Fruit fly (Drosophila melanogaster) whole organism, larva: Measurements from ENCODE around the gene Pgant2.

Experiments used
- noc ChIP-seq: fragments of 200-800 bp; sonication (Bioruptor generic); optimal IDR thresholded peaks from 3 replicates; lab custom pipeline; 2019; ENCODE audit warnings: missing biosample characterization, mild to moderate bottlenecking, missing genetic modification characterization, moderate library complexity

Gene Pgant2

DNA sequence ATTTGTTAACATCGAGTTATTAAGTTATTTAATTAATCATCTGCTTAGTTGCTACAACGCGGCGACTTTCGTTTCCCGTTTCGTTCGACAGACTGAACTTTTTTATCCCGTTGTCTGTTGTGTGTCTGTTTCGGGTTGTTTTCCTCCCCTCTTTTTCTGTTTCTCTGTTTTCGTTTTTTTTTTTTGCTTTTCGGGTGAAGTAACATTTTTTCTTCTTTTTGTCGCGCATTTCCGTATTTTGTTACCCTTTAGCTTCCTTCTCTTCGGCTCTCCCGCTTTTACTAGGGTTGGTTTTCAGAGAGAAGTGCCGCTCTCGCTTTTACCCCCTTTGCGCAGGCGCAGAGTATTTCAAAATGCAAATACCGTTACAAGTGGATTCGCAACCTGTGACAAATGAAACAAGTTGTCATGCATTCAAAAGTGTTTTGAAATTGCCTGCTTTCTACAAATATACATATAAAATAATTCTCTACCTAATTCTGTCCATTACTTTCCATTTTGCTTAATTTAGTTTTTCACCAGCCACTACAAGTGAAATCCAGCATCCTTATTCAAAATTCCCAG, at the start of gene Pgant2:
Gene Pgant2, minus strand, starts transcription at position 51 of the 564 bp plus-strand sequence.
- TF ChIP-seq noc: no peak

- peak; percentile 67 for TF ChIP-seq noc
Measured at dm6 chr2L:3475948-3476347, 49.4 kb upstream of the Pgant2 start.

DNA sequence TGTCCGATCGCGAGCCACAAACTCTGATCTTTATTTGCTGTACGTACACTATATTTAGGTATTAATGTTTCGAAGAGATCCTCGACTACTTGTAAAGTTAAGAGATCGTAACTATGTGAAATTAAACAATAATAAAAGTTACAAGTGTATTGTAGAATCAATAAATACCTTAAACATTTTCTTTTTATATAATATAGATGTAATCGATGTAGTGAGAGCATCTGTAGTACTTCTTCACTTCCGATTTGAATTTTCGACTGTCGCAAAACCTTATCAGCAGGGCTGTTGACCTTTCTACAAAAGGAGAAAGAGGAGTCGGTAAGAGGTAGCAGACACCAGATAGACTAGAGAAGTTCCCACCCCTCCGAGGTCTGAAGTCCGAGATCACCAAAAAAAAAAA, 48.6 kb upstream of the Pgant2 start:
- TF ChIP-seq noc: no peak

- TF ChIP-seq noc: no peak
Measured at dm6 chr2L:3472242-3472641, 45.7 kb upstream of the Pgant2 start, which contains the start of gene Pgant4. Pgant4 (plus strand) TSS chr2L:3472603.

DNA sequence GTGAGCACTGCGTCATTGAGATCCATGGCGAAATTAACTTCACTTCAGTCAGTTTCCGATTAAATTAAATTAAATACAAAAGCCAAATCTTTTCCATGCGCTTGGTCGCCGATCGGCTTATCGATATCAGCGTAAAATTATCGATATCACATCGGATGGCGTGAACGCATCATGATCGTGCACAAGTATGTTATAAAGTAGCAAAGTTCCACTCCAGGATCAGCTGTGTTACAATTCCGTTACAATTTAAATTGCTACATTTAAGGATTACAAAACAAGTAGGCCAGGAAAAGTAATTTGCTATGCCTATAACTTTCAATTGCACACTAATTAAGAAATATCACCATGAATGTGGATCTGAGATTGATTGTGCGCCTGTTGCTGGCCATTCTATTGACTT, 43.4 kb upstream of the Pgant2 start, which contains the start of the genes Pif1 and CG31776:
Gene Pif1, minus strand, starts transcription at position 136 of the 400 bp plus-strand sequence.
Gene CG31776, plus strand, starts transcription at position 314 of the 400 bp plus-strand sequence.
- no peak for TF ChIP-seq noc

dm6 chr2L:3466846-3467245, 40.3 kb upstream of the Pgant2 start:
- no peak for TF ChIP-seq noc

dm6 chr2L:3465918-3466727, 39.6 kb upstream of the Pgant2 start, which contains the start of the genes msl-2 and ND-PDSW:
msl-2 (minus strand) TSS chr2L:3466112.
ND-PDSW (plus strand) TSS chr2L:3466157.
- no peak for TF ChIP-seq noc

dm6 chr2L:3465426-3465825, 38.9 kb upstream of the Pgant2 start:
- TF ChIP-seq noc: no peak

dm6 chr2L:3461760-3462159, 35.2 kb upstream of the Pgant2 start, which contains the start of gene CG3246:
CG3246 (minus strand) TSS chr2L:3461952.
- peak; percentile 60 for TF ChIP-seq noc

DNA sequence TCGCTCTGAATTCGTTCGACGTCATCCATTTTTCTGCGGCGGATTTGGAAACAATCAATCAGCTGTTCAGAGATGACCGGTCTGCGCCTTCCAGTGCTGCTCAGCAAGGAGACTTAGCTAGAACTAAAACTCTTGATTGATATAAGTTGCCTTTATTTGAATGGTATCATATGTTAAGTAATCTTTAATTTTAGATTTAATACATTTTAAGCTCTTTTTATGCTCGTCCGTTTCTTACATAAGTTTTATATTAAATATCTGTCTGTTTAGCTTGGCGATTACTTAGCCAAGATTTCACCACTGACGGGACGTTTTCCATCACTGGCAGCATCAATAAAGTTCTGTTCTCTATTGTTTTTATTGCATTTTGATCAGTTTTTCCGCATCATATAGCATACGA, 30.5 kb upstream of the Pgant2 start, which contains the start of the genes Cog3 and Sec5:
Gene Cog3, minus strand, starts transcription at position 58 of the 400 bp plus-strand sequence.
Gene Sec5, plus strand, starts transcription at position 296 of the 400 bp plus-strand sequence.
- no peak for TF ChIP-seq noc

DNA sequence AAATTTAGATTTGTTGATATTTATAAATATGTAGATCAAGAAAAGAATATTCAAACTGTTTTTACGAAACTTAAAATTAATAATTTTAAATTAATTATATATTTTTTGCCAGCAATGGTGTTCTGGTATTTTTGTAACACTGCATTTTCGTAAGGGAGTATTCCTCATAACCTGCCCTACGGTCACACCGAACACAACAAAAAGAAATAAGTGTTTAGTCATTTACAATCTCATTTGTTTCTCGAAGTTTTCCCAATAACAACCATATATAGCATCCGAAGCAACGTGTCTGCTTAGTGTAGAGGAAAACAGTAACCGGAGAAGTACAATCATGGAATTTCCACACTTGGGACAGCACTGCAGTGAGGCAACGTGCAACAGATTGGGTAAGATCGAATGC, 25.8 kb upstream of the Pgant2 start, which contains the start of gene CG12795:
Gene CG12795, plus strand, starts transcription at position 181 of the 400 bp plus-strand sequence.
- TF ChIP-seq noc: no peak

- TF ChIP-seq noc: no peak
Measured at dm6 chr2L:3449555-3450320, 23.2 kb upstream of the Pgant2 start, which contains the start of gene Snx1. Snx1 (plus strand) TSS chr2L:3449683.

DNA sequence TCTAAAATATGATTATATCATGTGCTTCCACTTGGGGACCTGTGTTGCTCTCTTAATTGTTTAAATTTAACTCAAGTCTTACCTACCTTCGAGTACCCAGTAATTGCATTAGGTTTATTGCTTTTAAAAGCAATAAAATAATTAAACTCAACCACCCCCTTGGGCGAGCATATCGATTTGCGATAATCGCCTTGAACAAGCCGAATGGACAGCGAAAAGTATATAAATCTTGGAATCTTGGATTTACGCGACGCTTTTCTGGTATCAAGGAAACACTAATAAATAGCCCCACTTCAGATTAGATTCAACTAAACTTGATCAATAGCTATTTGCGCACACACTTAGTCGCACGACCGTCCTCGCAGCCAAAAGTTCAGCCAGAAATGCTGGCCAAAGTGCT, 19.1 kb upstream of the Pgant2 start, which contains the start of gene CG2772:
Gene CG2772, plus strand, starts transcription at position 338 of the 400 bp plus-strand sequence.
- peak; percentile 53 for TF ChIP-seq noc

DNA sequence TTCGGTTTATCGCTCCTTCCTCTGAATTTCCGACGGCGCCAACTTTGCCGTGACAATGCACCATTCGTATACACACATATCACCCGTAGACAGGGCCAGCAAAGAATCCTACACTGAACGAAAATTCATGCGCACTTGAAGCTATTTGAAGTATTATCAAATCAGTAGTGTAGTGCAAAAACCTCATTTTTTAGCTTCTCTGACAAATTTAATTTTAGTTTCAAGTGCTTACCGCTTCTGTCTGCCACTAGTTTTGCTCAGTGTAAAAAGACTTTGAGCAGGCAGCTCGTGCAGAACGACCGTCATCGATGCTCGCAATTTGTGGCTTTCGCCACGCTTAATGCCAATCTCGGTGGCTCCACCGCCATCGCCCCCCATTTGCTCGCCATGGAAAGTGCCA, 18.3 kb upstream of the Pgant2 start:
- no peak for TF ChIP-seq noc

dm6 chr2L:3441673-3442072, 15.2 kb upstream of the Pgant2 start:
- TF ChIP-seq noc: no peak

DNA sequence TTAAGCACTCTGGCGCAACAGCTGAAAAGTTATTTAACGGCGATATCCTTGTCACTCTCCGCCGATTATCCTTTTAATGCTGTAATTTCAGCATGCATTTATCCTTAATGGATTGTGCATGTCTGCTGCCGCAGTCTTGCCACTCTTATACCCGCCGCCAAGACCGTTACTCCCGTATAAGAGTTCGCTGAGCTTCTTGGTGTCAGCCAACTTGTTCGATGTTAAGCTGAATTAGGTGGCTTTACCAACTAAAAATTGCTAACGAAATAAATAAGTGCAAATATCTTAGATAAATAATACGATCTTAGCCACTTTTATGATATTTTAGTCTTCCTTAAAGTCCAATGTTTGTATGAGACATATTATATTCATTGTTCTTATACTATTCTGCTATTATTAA, 14.6 kb upstream of the Pgant2 start:
- TF ChIP-seq noc: no peak

DNA sequence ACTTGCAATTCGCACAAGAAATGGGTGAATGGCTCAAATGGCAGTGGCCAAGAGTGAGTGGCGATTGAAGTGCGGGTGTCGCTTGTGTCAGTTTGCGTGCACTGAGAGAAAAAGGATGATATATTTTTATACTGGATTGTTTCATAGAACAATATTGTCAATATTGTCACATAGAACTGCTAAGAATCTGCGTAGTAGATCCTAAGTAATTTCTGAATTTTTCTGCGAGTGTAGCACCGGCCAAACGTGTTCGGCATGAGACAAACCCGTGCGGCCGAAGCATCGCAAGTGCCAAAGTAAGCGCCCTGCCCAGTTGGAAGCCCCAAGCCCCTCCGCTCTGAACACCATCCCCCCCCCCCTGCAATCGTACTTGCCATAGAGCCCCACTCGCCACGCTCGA, 13.8 kb upstream of the Pgant2 start:
- no peak for TF ChIP-seq noc
